Worm (Caenorhabditis elegans) whole organism, L4 larva: ENCODE data around the gene daf-10.

Source experiments
- mxl-3 ChIP-seq: fragments of 200-800 bp; sonication (Bioruptor generic); optimal IDR thresholded peaks from 2 replicates; lab custom pipeline; 2018; ENCODE audit warnings: mild to moderate bottlenecking, missing genetic modification characterization, missing compliant biosample characterization
- nhr-77 ChIP-seq: fragments of 150-350 bp; optimal IDR thresholded peaks from 2 replicates; lab custom pipeline; 2014; ENCODE audit warnings: missing biosample characterization, missing genetic modification characterization

DNA sequence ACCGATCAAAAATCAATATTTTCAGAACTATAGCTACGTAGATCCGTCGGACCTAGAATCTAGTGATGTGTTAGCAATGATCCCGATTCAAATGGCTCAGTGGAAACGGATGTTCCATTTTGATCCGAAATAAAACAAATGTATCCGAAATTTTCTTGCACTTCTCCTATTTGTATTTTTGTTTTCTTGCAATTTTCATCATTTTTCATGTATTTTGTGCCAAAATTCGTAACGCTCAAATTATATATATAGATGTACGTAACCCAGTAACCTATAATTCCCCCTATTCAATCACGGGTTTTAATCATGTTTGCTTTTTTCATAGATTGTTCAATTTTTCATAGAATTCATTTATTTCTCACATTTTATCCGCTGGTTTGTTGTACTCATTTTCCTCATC lies 47.1 kb downstream of the daf-10 start, which contains the start of gene gldi-10:
- TF ChIP-seq mxl-3: no peak
- no peak for TF ChIP-seq nhr-77 (tag; lab: Kevin White, UChicago)
